Worm (Caenorhabditis elegans) whole organism, L4 larva: Measurements from ENCODE around the gene mls-1.

Experiments used
- D1046.2 ChIP-seq: fragments of 200-800 bp; sonication (Bioruptor generic); IDR thresholded peaks from 2 replicates; pipeline ENCODE4 v1.3.6; 2022; ENCODE audit warnings: missing genetic modification characterization, missing compliant biosample characterization
- F44E2.7 ChIP-seq: fragments of 200-800 bp; sonication (Bioruptor generic); IDR thresholded peaks from 2 replicates; pipeline ENCODE4 v2.1.2; 2022; ENCODE audit warnings: missing genetic modification characterization, missing compliant biosample characterization
- T20F7.1 ChIP-seq: fragments of 200-800 bp; sonication (Bioruptor generic); optimal IDR thresholded peaks from 2 replicates; lab custom pipeline; 2018; ENCODE audit warnings: mild to moderate bottlenecking, missing genetic modification characterization, missing compliant biosample characterization
- T26A8.4 ChIP-seq: fragments of 200-800 bp; sonication (Bioruptor generic); IDR thresholded peaks from 2 replicates; pipeline ENCODE4 v1.3.6; 2022; ENCODE audit warnings: missing genetic modification characterization, missing compliant biosample characterization
- Y105C5A.15 ChIP-seq: fragments of 200-800 bp; sonication (Bioruptor generic); IDR thresholded peaks from 2 replicates; pipeline ENCODE4 v1.3.6; 2022; ENCODE audit warnings: missing genetic modification characterization, missing compliant biosample characterization
- aha-1 ChIP-seq: fragments of 150-350 bp; peaks from one replicate; lab custom pipeline; 2014; ENCODE audit warnings: missing biosample characterization, missing genetic modification characterization
- ama-1 ChIP-seq: fragments of 150-350 bp; optimal IDR thresholded peaks from 2 replicates; lab custom pipeline; 2014; ENCODE audit warnings: inconsistent platforms, mixed read lengths
- ceh-20 ChIP-seq: fragments of 200-800 bp; sonication (Bioruptor generic); IDR thresholded peaks from 2 replicates; pipeline ENCODE4 v1.3.6; 2022; ENCODE audit warnings: missing genetic modification reagents, missing genetic modification characterization, missing compliant biosample characterization
- ceh-44 ChIP-seq: fragments of 200-800 bp; sonication (Bioruptor generic); IDR thresholded peaks from 2 replicates; pipeline ENCODE4 v1.3.6; 2022; ENCODE audit warnings: missing genetic modification reagents, missing genetic modification characterization, missing compliant biosample characterization
- daf-16 ChIP-seq, 3 experiments: sonication (generic microtip); optimal IDR thresholded peaks; 2 replicates each; lab custom pipeline; 2016 to 2017; ENCODE audit warnings: missing genetic modification characterization in 3 of 3, missing genetic modification reagents in 3 of 3, mild to moderate bottlenecking in 2 of 3, missing compliant biosample characterization in 2 of 3, missing biosample characterization in 1 of 3, moderate library complexity in 1 of 3
- dmd-6 ChIP-seq: fragments of 200-800 bp; sonication (Bioruptor generic); IDR thresholded peaks from 2 replicates; pipeline ENCODE4 v1.3.6; 2022; ENCODE audit warnings: missing genetic modification reagents, missing genetic modification characterization, missing compliant biosample characterization
- dmd-8 ChIP-seq: fragments of 200-800 bp; sonication (Bioruptor generic); IDR thresholded peaks from 2 replicates; pipeline ENCODE4 v1.3.6; 2022; ENCODE audit warnings: missing genetic modification characterization, missing compliant biosample characterization
- dmd-9 ChIP-seq: fragments of 200-800 bp; sonication (Bioruptor generic); IDR thresholded peaks from 2 replicates; pipeline ENCODE4 v1.3.6; 2022; ENCODE audit warnings: missing genetic modification reagents, missing genetic modification characterization, missing compliant biosample characterization
- dpl-1 ChIP-seq: fragments of 150-350 bp; optimal IDR thresholded peaks from 2 replicates; lab custom pipeline; 2014; ENCODE audit warnings: missing biosample characterization, missing genetic modification reagents, missing genetic modification characterization
- duxl-1 ChIP-seq: sonication (generic microtip); optimal IDR thresholded peaks from 2 replicates; lab custom pipeline; 2016; ENCODE audit warnings: mild to moderate bottlenecking, missing genetic modification characterization, moderate library complexity, missing compliant biosample characterization; ENCODE audit not compliant: poor library complexity
- hif-1 ChIP-seq, 2 experiments: sonication (generic microtip); optimal IDR thresholded peaks; 2 replicates each; lab custom pipeline; 2016 to 2017; ENCODE audit warnings: missing compliant biosample characterization in 2 of 2, missing genetic modification characterization in 2 of 2, missing genetic modification reagents in 2 of 2, missing genotype in 2 of 2, mild to moderate bottlenecking in 1 of 2
- hlh-30 ChIP-seq: sonication (generic microtip); optimal IDR thresholded peaks from 2 replicates; lab custom pipeline; 2017; ENCODE audit warnings: antibody characterized with exemption, mild to moderate bottlenecking, missing genetic modification characterization, missing compliant biosample characterization; ENCODE audit not compliant: insufficient read depth
- lin-38 ChIP-seq: fragments of 200-800 bp; sonication (Bioruptor generic); IDR thresholded peaks from 2 replicates; pipeline ENCODE4 v1.3.6; 2022; ENCODE audit warnings: missing genetic modification reagents, missing genetic modification characterization, missing compliant biosample characterization
- lsy-2 ChIP-seq, 2 experiments: fragments of 150-350 bp in 1 of 2; sonication (generic microtip) in 1 of 2; optimal IDR thresholded peaks; 2 replicates each; lab custom pipeline; 2014 to 2017; ENCODE audit warnings: missing biosample characterization in 2 of 2, missing genetic modification characterization in 2 of 2
- madf-9 ChIP-seq: fragments of 200-800 bp; sonication (Bioruptor generic); conservative IDR thresholded peaks from 2 replicates; pipeline ENCODE4 v1.3.6; 2022; ENCODE audit warnings: missing genetic modification reagents, missing genetic modification characterization, missing compliant biosample characterization
- mdl-1 ChIP-seq, 2 experiments: fragments of 150-350 bp in 1 of 2; sonication (generic microtip) in 1 of 2; optimal IDR thresholded peaks; 2 replicates each; lab custom pipeline; 2014 to 2017; ENCODE audit warnings: missing biosample characterization in 2 of 2, missing genetic modification characterization in 2 of 2
- mep-1 ChIP-seq: fragments of 150-350 bp; sonication (generic microtip); optimal IDR thresholded peaks from 3 replicates; lab custom pipeline; 2014; ENCODE audit warnings: missing biosample characterization, missing genetic modification characterization
- mes-2 ChIP-seq: sonication (generic microtip); optimal IDR thresholded peaks from 2 replicates; lab custom pipeline; 2016; ENCODE audit warnings: missing genotype, mild to moderate bottlenecking, missing genetic modification characterization, missing compliant biosample characterization; ENCODE audit not compliant: poor library complexity, severe bottlenecking
- mxl-2 ChIP-seq: fragments of 200-800 bp; sonication (Bioruptor generic); conservative IDR thresholded peaks from 2 replicates; pipeline ENCODE4 v1.3.6; 2022; ENCODE audit warnings: missing genetic modification reagents, missing genetic modification characterization, missing compliant biosample characterization
- mxl-3 ChIP-seq: fragments of 200-800 bp; sonication (Bioruptor generic); optimal IDR thresholded peaks from 2 replicates; lab custom pipeline; 2018; ENCODE audit warnings: mild to moderate bottlenecking, missing genetic modification characterization, missing compliant biosample characterization
- nhr-102 ChIP-seq: sonication (generic microtip); optimal IDR thresholded peaks from 2 replicates; lab custom pipeline; 2016; ENCODE audit warnings: mild to moderate bottlenecking, missing genetic modification characterization, moderate library complexity, missing compliant biosample characterization
- nhr-111 ChIP-seq: fragments of 200-800 bp; sonication (Bioruptor generic); optimal IDR thresholded peaks from 2 replicates; lab custom pipeline; 2018; ENCODE audit warnings: mild to moderate bottlenecking, missing genetic modification characterization, missing compliant biosample characterization
- nhr-237 ChIP-seq: sonication (generic microtip); optimal IDR thresholded peaks from 2 replicates; lab custom pipeline; 2017; ENCODE audit warnings: missing biosample characterization, missing genetic modification characterization
- nhr-28 ChIP-seq: fragments of 150-350 bp; optimal IDR thresholded peaks from 2 replicates; lab custom pipeline; 2014; ENCODE audit warnings: missing biosample characterization, missing genetic modification characterization
- nhr-41 ChIP-seq: fragments of 200-800 bp; sonication (Bioruptor generic); IDR thresholded peaks from 2 replicates; pipeline ENCODE4 v1.3.6; 2022; ENCODE audit warnings: missing genetic modification reagents, missing genetic modification characterization, missing compliant biosample characterization
- nhr-48 ChIP-seq: sonication (generic microtip); optimal IDR thresholded peaks from 2 replicates; lab custom pipeline; 2016; ENCODE audit warnings: mild to moderate bottlenecking, missing genetic modification characterization, missing compliant biosample characterization
- pha-4 ChIP-seq, 2 experiments: fragments of 150-350 bp in 1 of 2; fragments of 200-800 bp in 1 of 2; sonication (Bioruptor generic) in 1 of 2; IDR thresholded peaks in 1 of 2; optimal IDR thresholded peaks in 1 of 2; 2 replicates each; pipeline versions ENCODE4 v1.3.6 to Lab custom; 2014 to 2022; ENCODE audit warnings: missing genetic modification characterization in 2 of 2, missing genetic modification reagents in 2 of 2, missing biosample characterization in 1 of 2, missing compliant biosample characterization in 1 of 2
- php-3 ChIP-seq: fragments of 200-800 bp; sonication (Bioruptor generic); IDR thresholded peaks from 2 replicates; pipeline ENCODE4 v1.3.6; 2022; ENCODE audit warnings: missing genetic modification reagents, missing genetic modification characterization, missing compliant biosample characterization
- rbr-2 ChIP-seq: sonication (generic microtip); optimal IDR thresholded peaks from 2 replicates; lab custom pipeline; 2016; ENCODE audit warnings: missing genotype, missing genetic modification characterization, missing compliant biosample characterization
- skn-1 ChIP-seq: fragments of 150-350 bp; optimal IDR thresholded peaks from 2 replicates; lab custom pipeline; 2014; ENCODE audit warnings: missing biosample characterization, missing genetic modification characterization
- snpc-1.2 ChIP-seq: fragments of 200-800 bp; sonication (Bioruptor generic); IDR thresholded peaks from 2 replicates; pipeline ENCODE4 v1.3.6; 2022; ENCODE audit warnings: missing genetic modification reagents, missing genetic modification characterization, missing compliant biosample characterization
- snpc-4 ChIP-seq: fragments of 150-350 bp; optimal IDR thresholded peaks from 2 replicates; lab custom pipeline; 2014; ENCODE audit warnings: missing biosample characterization, missing genetic modification characterization
- zag-1 ChIP-seq: fragments of 150-350 bp; optimal IDR thresholded peaks from 2 replicates; lab custom pipeline; 2014; ENCODE audit warnings: missing biosample characterization, missing genetic modification characterization
- zfp-3 ChIP-seq: fragments of 200-800 bp; sonication (Bioruptor generic); conservative IDR thresholded peaks from 2 replicates; pipeline ENCODE4 v1.3.6; 2022; ENCODE audit warnings: missing genetic modification reagents, missing genetic modification characterization, missing compliant biosample characterization
- zip-2 ChIP-seq: fragments of 150-350 bp; optimal IDR thresholded peaks from 2 replicates; lab custom pipeline; 2014; ENCODE audit warnings: missing biosample characterization, missing genetic modification characterization
- ztf-11 ChIP-seq: fragments of 150-350 bp; optimal IDR thresholded peaks from 2 replicates; lab custom pipeline; 2014; ENCODE audit warnings: missing biosample characterization, missing genetic modification characterization

Gene mls-1

ce11 chrIII:7458846-7459365 is 1.2 kb upstream of the mls-1 start, which contains the start of the genes fipr-19 and fipr-18:
Gene fipr-19 (minus strand): TSS chrIII:7458946.
Gene fipr-18 (plus strand): TSS chrIII:7459315.
- TF ChIP-seq snpc-4 (tag; lab: Kevin White, UChicago) (no peak), dmd-8 (no peak)

ce11 chrIII:7462295-7462694 is 2.2 kb downstream of the mls-1 start, which contains the start of gene fipr-20:
Gene fipr-20 (minus strand): TSS chrIII:7462395.
- TF ChIP-seq nhr-111 (GFP tag; lab: Kevin White, UChicago) (no peak), snpc-1.2 (no peak), lin-38 (no peak), nhr-102 (tag; lab: Kevin White, UChicago) (no peak), dmd-9 (GFP tag; lab: Robert Waterston, UW) (no peak), D1046.2 (GFP tag; lab: Robert Waterston, UW) (no peak), ceh-44 (GFP tag; lab: Robert Waterston, UW) (no peak), nhr-41 (GFP tag; lab: Robert Waterston, UW) (no peak), Y105C5A.15 (GFP tag; lab: Robert Waterston, UW) (no peak)

ce11 chrIII:7463438-7464008 is 3.4 kb downstream of the mls-1 start, which contains the start of gene H14A12.3:
Gene H14A12.3 (plus strand): TSS chrIII:7463797.
- TF ChIP-seq dpl-1 (GFP tag; lab: Kevin White, UChicago) = peak; percentile 38
- no peak for TF ChIP-seq zfp-3 (GFP tag; lab: Robert Waterston, UW)
- TF ChIP-seq nhr-237 = no peak
- TF ChIP-seq hif-1 (tag; optimal IDR thresholded peaks at IDR 0.05; lab: Kevin White, UChicago) = peak; percentile 1 to 97
- TF ChIP-seq nhr-48 = no peak
- peak in 1 of 2 experiments; percentile 39 for TF ChIP-seq lsy-2 (tag; optimal IDR thresholded peaks at IDR 0.05; lab: Kevin White, UChicago)
- peak; percentile 85 for TF ChIP-seq lin-38
- TF ChIP-seq pha-4 (GFP tag; IDR thresholded peaks at IDR 0.05; lab: Robert Waterston, UW) = no peak
- TF ChIP-seq pha-4 (tag; optimal IDR thresholded peaks at IDR 0.05; lab: Kevin White, UChicago) = peak; percentile 52
- no peak for TF ChIP-seq zip-2 (tag; lab: Kevin White, UChicago)
- TF ChIP-seq nhr-28 (tag; lab: Kevin White, UChicago) = no peak
- peak; percentile 24 for TF ChIP-seq mep-1 (tag; lab: Kevin White, UChicago)
- TF ChIP-seq mes-2 (tag; lab: Kevin White, UChicago) = peak; percentile 21

- TF ChIP-seq rbr-2 (tag; lab: Kevin White, UChicago) (peak; percentile 33), hlh-30 (tag; lab: Kevin White, UChicago) (peak; percentile 69), T26A8.4 (GFP tag; lab: Robert Waterston, UW) (no peak; the same call in 1 of the 2 replicates), ztf-11 (no peak), dpl-1 (GFP tag; lab: Kevin White, UChicago) (peak; percentile 49), ceh-20 (GFP tag; lab: Robert Waterston, UW) (no peak), skn-1 (tag; lab: Kevin White, UChicago) (no peak), nhr-102 (tag; lab: Kevin White, UChicago) (peak; percentile 18), mxl-2 (GFP tag; lab: Robert Waterston, UW) (no peak), aha-1 (peak; percentile 97), mes-2 (tag; lab: Kevin White, UChicago) (peak; percentile 55), dmd-8 (no peak), mdl-1 (tag; optimal IDR thresholded peaks at IDR 0.05; lab: Kevin White, UChicago) (peak; percentile 40 to 91), zip-2 (tag; lab: Kevin White, UChicago) (no peak), F44E2.7 (no peak), T20F7.1 (GFP tag; lab: Kevin White, UChicago) (peak; percentile 10), hif-1 (tag; optimal IDR thresholded peaks at IDR 0.05; lab: Kevin White, UChicago) (peak in 1 of 2 experiments; percentile 56), ama-1 (lab: Kevin White, UChicago) (peak; percentile 78), php-3 (GFP tag; lab: Robert Waterston, UW) (no peak), daf-16 (GFP tag; optimal IDR thresholded peaks at IDR 0.05; lab: Kevin White, UChicago) (peak in 1 of 2 experiments; percentile 6), daf-16 (tag; optimal IDR thresholded peaks at IDR 0.05; lab: Kevin White, UChicago) (peak; percentile 31), madf-9 (GFP tag; lab: Robert Waterston, UW) (0 out of 2 replicates have a peak, but pooled peaks have one; percentile 19), mep-1 (tag; lab: Kevin White, UChicago) (peak; percentile 62), mxl-3 (peak; percentile 69), lsy-2 (tag; optimal IDR thresholded peaks at IDR 0.05; lab: Kevin White, UChicago) (peak in 1 of 2 experiments; percentile 82), dmd-6 (GFP tag; lab: Robert Waterston, UW) (peak; percentile 60), duxl-1 (tag; lab: Kevin White, UChicago) (peak; percentile 49), pha-4 (GFP tag; IDR thresholded peaks at IDR 0.05; lab: Robert Waterston, UW) (no peak), pha-4 (tag; optimal IDR thresholded peaks at IDR 0.05; lab: Kevin White, UChicago) (no peak), zag-1 (tag; lab: Kevin White, UChicago) (no peak)
Measured at ce11 chrIII:7465347-7465746, 5.2 kb downstream of the mls-1 start, which contains the start of gene fum-1. Gene fum-1 (plus strand): TSS chrIII:7465605.
